Worm (Caenorhabditis elegans) whole organism, L4 larva: ENCODE measurements around the gene str-109.
A peak's percentile ranks its signal among the peaks of the same experiment; 100 is the strongest.

Source experiments
- F37D6.2 ChIP-seq: sonication (generic microtip); optimal IDR thresholded peaks from 2 replicates; lab custom pipeline; 2016; ENCODE audit warnings: mild to moderate bottlenecking, missing genetic modification characterization, missing compliant biosample characterization
- F44E2.7 ChIP-seq: fragments of 200-800 bp; sonication (Bioruptor generic); IDR thresholded peaks from 2 replicates; pipeline ENCODE4 v2.1.2; 2022; ENCODE audit warnings: missing genetic modification characterization, missing compliant biosample characterization
- F49E8.2 ChIP-seq: sonication (generic microtip); optimal IDR thresholded peaks from 2 replicates; lab custom pipeline; 2016; ENCODE audit warnings: missing compliant biosample characterization, mild to moderate bottlenecking, missing genetic modification characterization, borderline replicate concordance
- R02D3.7 ChIP-seq: fragments of 150-350 bp; sonication (generic microtip); optimal IDR thresholded peaks from 3 replicates; lab custom pipeline; 2014; ENCODE audit warnings: missing biosample characterization, missing genetic modification characterization
- T26A8.4 ChIP-seq: fragments of 200-800 bp; sonication (Bioruptor generic); IDR thresholded peaks from 2 replicates; pipeline ENCODE4 v1.3.6; 2022; ENCODE audit warnings: missing genetic modification characterization, missing compliant biosample characterization
- Y75B8A.6 ChIP-seq: fragments of 200-800 bp; sonication (Bioruptor generic); IDR thresholded peaks from 2 replicates; pipeline ENCODE4 v1.3.6; 2022; ENCODE audit warnings: missing genetic modification reagents, missing genetic modification characterization, missing compliant biosample characterization
- ZK337.2 ChIP-seq: fragments of 200-800 bp; sonication (Bioruptor generic); IDR thresholded peaks from 2 replicates; pipeline ENCODE4 v1.3.6; 2022; ENCODE audit warnings: missing genetic modification reagents, missing genetic modification characterization, missing compliant biosample characterization
- aha-1 ChIP-seq: fragments of 150-350 bp; peaks from one replicate; lab custom pipeline; 2014; ENCODE audit warnings: missing biosample characterization, missing genetic modification characterization
- ama-1 ChIP-seq: fragments of 150-350 bp; optimal IDR thresholded peaks from 2 replicates; lab custom pipeline; 2014; ENCODE audit warnings: inconsistent platforms, mixed read lengths
- arid-1 ChIP-seq: fragments of 200-800 bp; sonication (Bioruptor generic); conservative IDR thresholded peaks from 2 replicates; pipeline ENCODE4 v1.3.6; 2022; ENCODE audit warnings: missing genetic modification reagents, missing genetic modification characterization, missing compliant biosample characterization
- ceh-62 ChIP-seq: sonication (generic microtip); optimal IDR thresholded peaks from 2 replicates; lab custom pipeline; 2017; ENCODE audit warnings: missing biosample characterization, missing genetic modification characterization
- ces-1 ChIP-seq: fragments of 150-350 bp; sonication (generic microtip); optimal IDR thresholded peaks from 4 replicates; lab custom pipeline; 2014; ENCODE audit warnings: missing biosample characterization, missing genetic modification reagents, missing genetic modification characterization
- daf-12 ChIP-seq: fragments of 150-350 bp; optimal IDR thresholded peaks from 2 replicates; lab custom pipeline; 2014; ENCODE audit warnings: missing biosample characterization, missing genetic modification reagents, missing genetic modification characterization
- dpl-1 ChIP-seq: fragments of 150-350 bp; optimal IDR thresholded peaks from 2 replicates; lab custom pipeline; 2014; ENCODE audit warnings: missing biosample characterization, missing genetic modification reagents, missing genetic modification characterization
- duxl-1 ChIP-seq: sonication (generic microtip); optimal IDR thresholded peaks from 2 replicates; lab custom pipeline; 2016; ENCODE audit warnings: mild to moderate bottlenecking, missing genetic modification characterization, moderate library complexity, missing compliant biosample characterization; ENCODE audit not compliant: poor library complexity
- dve-1 ChIP-seq: sonication (generic microtip); optimal IDR thresholded peaks from 2 replicates; lab custom pipeline; 2017; ENCODE audit warnings: antibody characterized with exemption, mild to moderate bottlenecking, missing genetic modification characterization, missing compliant biosample characterization; ENCODE audit not compliant: insufficient read depth
- lim-7 ChIP-seq: fragments of 200-800 bp; sonication (Bioruptor generic); IDR thresholded peaks from 2 replicates; pipeline ENCODE4 v1.3.6; 2022; ENCODE audit warnings: missing genetic modification characterization, missing compliant biosample characterization
- lin-1 ChIP-seq: fragments of 200-800 bp; sonication (Bioruptor generic); IDR thresholded peaks from 2 replicates; pipeline ENCODE4 v1.3.6; 2022; ENCODE audit warnings: missing genetic modification reagents, missing genetic modification characterization, missing compliant biosample characterization
- lin-29 ChIP-seq: fragments of 200-800 bp; sonication (Bioruptor generic); IDR thresholded peaks from 2 replicates; pipeline ENCODE4 v1.3.6; 2022; ENCODE audit warnings: missing genetic modification reagents, missing genetic modification characterization, missing compliant biosample characterization
- lsy-2 ChIP-seq, 2 experiments: fragments of 150-350 bp in 1 of 2; sonication (generic microtip) in 1 of 2; optimal IDR thresholded peaks; 2 replicates each; lab custom pipeline; 2014 to 2017; ENCODE audit warnings: missing biosample characterization in 2 of 2, missing genetic modification characterization in 2 of 2
- madf-5 ChIP-seq, 2 experiments: fragments of 200-800 bp; sonication (Bioruptor generic); IDR thresholded peaks; 2 replicates each; pipeline ENCODE4 v1.3.6; 2022; ENCODE audit warnings: missing compliant biosample characterization in 2 of 2, missing genetic modification characterization in 2 of 2
- nhr-102 ChIP-seq: sonication (generic microtip); optimal IDR thresholded peaks from 2 replicates; lab custom pipeline; 2016; ENCODE audit warnings: mild to moderate bottlenecking, missing genetic modification characterization, moderate library complexity, missing compliant biosample characterization
- nhr-111 ChIP-seq: fragments of 200-800 bp; sonication (Bioruptor generic); optimal IDR thresholded peaks from 2 replicates; lab custom pipeline; 2018; ENCODE audit warnings: mild to moderate bottlenecking, missing genetic modification characterization, missing compliant biosample characterization
- nhr-237 ChIP-seq: sonication (generic microtip); optimal IDR thresholded peaks from 2 replicates; lab custom pipeline; 2017; ENCODE audit warnings: missing biosample characterization, missing genetic modification characterization
- nhr-25 ChIP-seq: sonication (generic microtip); optimal IDR thresholded peaks from 2 replicates; lab custom pipeline; 2017; ENCODE audit warnings: missing genetic modification characterization, mild to moderate bottlenecking, missing compliant biosample characterization, antibody characterized with exemption, moderate library complexity, borderline replicate concordance; ENCODE audit not compliant: insufficient read depth
- nhr-28 ChIP-seq: fragments of 150-350 bp; optimal IDR thresholded peaks from 2 replicates; lab custom pipeline; 2014; ENCODE audit warnings: missing biosample characterization, missing genetic modification characterization
- nhr-77 ChIP-seq: fragments of 150-350 bp; optimal IDR thresholded peaks from 2 replicates; lab custom pipeline; 2014; ENCODE audit warnings: missing biosample characterization, missing genetic modification characterization
- pha-4 ChIP-seq, 2 experiments: fragments of 150-350 bp in 1 of 2; fragments of 200-800 bp in 1 of 2; sonication (Bioruptor generic) in 1 of 2; IDR thresholded peaks in 1 of 2; optimal IDR thresholded peaks in 1 of 2; 2 replicates each; pipeline versions ENCODE4 v1.3.6 to Lab custom; 2014 to 2022; ENCODE audit warnings: missing genetic modification characterization in 2 of 2, missing genetic modification reagents in 2 of 2, missing biosample characterization in 1 of 2, missing compliant biosample characterization in 1 of 2
- pqm-1 ChIP-seq: sonication (generic microtip); optimal IDR thresholded peaks from 2 replicates; lab custom pipeline; 2017; ENCODE audit warnings: missing biosample characterization, missing genetic modification characterization
- rbr-2 ChIP-seq: sonication (generic microtip); optimal IDR thresholded peaks from 2 replicates; lab custom pipeline; 2016; ENCODE audit warnings: missing genotype, missing genetic modification characterization, missing compliant biosample characterization
- saeg-2 ChIP-seq: fragments of 200-800 bp; sonication (Bioruptor generic); IDR thresholded peaks from 2 replicates; pipeline ENCODE4 v1.3.6; 2022; ENCODE audit warnings: missing genetic modification reagents, missing genetic modification characterization, missing compliant biosample characterization
- snpc-1.2 ChIP-seq: fragments of 200-800 bp; sonication (Bioruptor generic); IDR thresholded peaks from 2 replicates; pipeline ENCODE4 v1.3.6; 2022; ENCODE audit warnings: missing genetic modification reagents, missing genetic modification characterization, missing compliant biosample characterization
- snpc-4 ChIP-seq: fragments of 150-350 bp; optimal IDR thresholded peaks from 2 replicates; lab custom pipeline; 2014; ENCODE audit warnings: missing biosample characterization, missing genetic modification characterization
- spr-3 ChIP-seq: fragments of 200-800 bp; sonication (Bioruptor generic); optimal IDR thresholded peaks from 2 replicates; lab custom pipeline; 2018; ENCODE audit warnings: mild to moderate bottlenecking, missing genetic modification characterization, missing compliant biosample characterization
- unc-130 ChIP-seq: sonication (generic microtip); optimal IDR thresholded peaks from 2 replicates; lab custom pipeline; 2016; ENCODE audit warnings: missing genetic modification reagents, missing genetic modification characterization, missing compliant biosample characterization
- zag-1 ChIP-seq: fragments of 150-350 bp; optimal IDR thresholded peaks from 2 replicates; lab custom pipeline; 2014; ENCODE audit warnings: missing biosample characterization, missing genetic modification characterization
- zfp-2 ChIP-seq: sonication (generic microtip); optimal IDR thresholded peaks from 2 replicates; lab custom pipeline; 2016; ENCODE audit warnings: mild to moderate bottlenecking, missing genetic modification characterization, missing compliant biosample characterization
- zfp-3 ChIP-seq: fragments of 200-800 bp; sonication (Bioruptor generic); conservative IDR thresholded peaks from 2 replicates; pipeline ENCODE4 v1.3.6; 2022; ENCODE audit warnings: missing genetic modification reagents, missing genetic modification characterization, missing compliant biosample characterization
- zip-2 ChIP-seq: fragments of 150-350 bp; optimal IDR thresholded peaks from 2 replicates; lab custom pipeline; 2014; ENCODE audit warnings: missing biosample characterization, missing genetic modification characterization
- ztf-11 ChIP-seq: fragments of 150-350 bp; optimal IDR thresholded peaks from 2 replicates; lab custom pipeline; 2014; ENCODE audit warnings: missing biosample characterization, missing genetic modification characterization
- ztf-7 ChIP-seq: fragments of 150-350 bp; optimal IDR thresholded peaks from 2 replicates; lab custom pipeline; 2014; ENCODE audit warnings: missing biosample characterization, missing genetic modification characterization

The str-109 gene

ce11 chrV:16120922-16121321, 41.1 kb downstream of the str-109 start, which contains the start of gene skr-3 (continued):
- no peak for TF ChIP-seq daf-12 (tag; lab: Kevin White, UChicago)
- no peak for TF ChIP-seq lsy-2 (tag; optimal IDR thresholded peaks at IDR 0.05; lab: Kevin White, UChicago)
- no peak for TF ChIP-seq Y75B8A.6 (GFP tag; lab: Robert Waterston, UW)
- no peak for TF ChIP-seq nhr-77
- no peak for TF ChIP-seq lin-29 (GFP tag; lab: Robert Waterston, UW)
- no peak for TF ChIP-seq dpl-1 (GFP tag; lab: Kevin White, UChicago)
- no peak for TF ChIP-seq nhr-237 (tag; lab: Kevin White, UChicago)
- no peak for TF ChIP-seq R02D3.7 (tag; lab: Kevin White, UChicago)
- TF ChIP-seq, all 104 proteins: peak for 7

- TF ChIP-seq aha-1 (tag; lab: Kevin White, UChicago) (peak; percentile 78), madf-5 (GFP tag; IDR thresholded peaks at IDR 0.05; lab: Robert Waterston, UW) (no peak)
Observed at ce11 chrV:16120499-16120898, 41.5 kb downstream of the str-109 start.

ce11 chrV:16118601-16119000, 43.4 kb downstream of the str-109 start, which contains the start of gene str-103:
TSS of gene str-103 (minus strand) at chrV:16118701.
- TF ChIP-seq unc-130 (GFP tag; lab: Kevin White, UChicago), result no peak
- TF ChIP-seq ztf-7, result no peak
- no peak for TF ChIP-seq ces-1 (GFP tag; lab: Kevin White, UChicago)
- TF ChIP-seq F49E8.2 (tag; lab: Kevin White, UChicago), result no peak
- no peak for TF ChIP-seq nhr-25 (tag; lab: Kevin White, UChicago)
- TF ChIP-seq lin-1 (GFP tag; lab: Robert Waterston, UW), result no peak

- TF ChIP-seq nhr-111 (GFP tag; lab: Kevin White, UChicago) (no peak), lin-29 (GFP tag; lab: Robert Waterston, UW) (no peak), saeg-2 (GFP tag; lab: Robert Waterston, UW) (no peak), T26A8.4 (no peak), zfp-2 (tag; lab: Kevin White, UChicago) (no peak), rbr-2 (tag; lab: Kevin White, UChicago) (no peak), ztf-11 (tag; lab: Kevin White, UChicago) (no peak), dve-1 (tag; lab: Kevin White, UChicago) (no peak), snpc-1.2 (GFP tag; lab: Robert Waterston, UW) (no peak), F37D6.2 (tag; lab: Kevin White, UChicago) (no peak), lim-7 (GFP tag; lab: Robert Waterston, UW) (no peak), spr-3 (GFP tag; lab: Kevin White, UChicago) (no peak), pha-4 (GFP tag; IDR thresholded peaks at IDR 0.05; lab: Robert Waterston, UW) (no peak), pha-4 (tag; optimal IDR thresholded peaks at IDR 0.05; lab: Kevin White, UChicago) (no peak), ceh-62 (no peak), arid-1 (GFP tag; lab: Robert Waterston, UW) (no peak), ZK337.2 (GFP tag; lab: Robert Waterston, UW) (no peak)
Observed at ce11 chrV:16115381-16115780, 46.6 kb downstream of the str-109 start, which contains the start of gene str-25. TSS of gene str-25 (plus strand) at chrV:16115681.

ce11 chrV:16114237-16114636, 47.8 kb downstream of the str-109 start, which contains the start of gene srxa-16:
TSS of gene srxa-16 (minus strand) at chrV:16114337.
- TF ChIP-seq R02D3.7 (tag; lab: Kevin White, UChicago) (no peak), snpc-4 (no peak), zip-2 (no peak), zfp-3 (GFP tag; lab: Robert Waterston, UW) (no peak), arid-1 (GFP tag; lab: Robert Waterston, UW) (no peak), duxl-1 (tag; lab: Kevin White, UChicago) (no peak), pqm-1 (tag; lab: Kevin White, UChicago) (no peak), nhr-102 (tag; lab: Kevin White, UChicago) (no peak), T26A8.4 (no peak), zag-1 (tag; lab: Kevin White, UChicago) (no peak), nhr-28 (tag; lab: Kevin White, UChicago) (no peak), F44E2.7 (GFP tag; lab: Robert Waterston, UW) (no peak), dve-1 (tag; lab: Kevin White, UChicago) (no peak), saeg-2 (GFP tag; lab: Robert Waterston, UW) (no peak), ama-1 (no peak)
